Worm (Caenorhabditis elegans): Measurements from ENCODE around the gene pac-1.

ce11 chrIII:8512279-8512942 is 17.6 kb downstream of the pac-1 start:
- TF ChIP-seq nhr-90 (tag; optimal IDR thresholded peaks at IDR 0.05), result no peak
- no peak for TF ChIP-seq ztf-22 (GFP tag; optimal IDR thresholded peaks at IDR 0.05)
- no peak for TF ChIP-seq ceh-100 (GFP tag; IDR thresholded peaks at IDR 0.05)
- no peak for TF ChIP-seq snpc-4 (GFP tag; optimal IDR thresholded peaks at IDR 0.05)
- TF ChIP-seq snpc-4 (tag; optimal IDR thresholded peaks at IDR 0.05), result no peak
- no peak for TF ChIP-seq ama-1 (optimal IDR thresholded peaks at IDR 0.05)
- no peak for TF ChIP-seq ama-1 (GFP tag; optimal IDR thresholded peaks at IDR 0.05)
- TF ChIP-seq unc-62 (GFP tag; optimal IDR thresholded peaks at IDR 0.05), result no peak
- TF ChIP-seq bed-2 (GFP tag; IDR thresholded peaks at IDR 0.05), result no peak
- TF ChIP-seq sea-2 (GFP tag; IDR thresholded peaks at IDR 0.05), result no peak
- no peak for TF ChIP-seq nfya-2 (GFP tag; IDR thresholded peaks at IDR 0.05)
- TF ChIP-seq hsf-1 (GFP tag; IDR thresholded peaks at IDR 0.05), result no peak
- TF ChIP-seq rpc-1 (optimal IDR thresholded peaks at IDR 0.05), result no peak
- TF ChIP-seq rpc-1 (tag; optimal IDR thresholded peaks at IDR 0.05), result no peak
- TF ChIP-seq aptf-2 (GFP tag; conservative IDR thresholded peaks at IDR 0.05), result no peak
- TF ChIP-seq pha-4 (tag; optimal IDR thresholded peaks at IDR 0.05), result no peak

Measured in whole organism, young adult.